Fruit fly (Drosophila melanogaster) Kc167 (cell line): ENCODE measurements around the gene nAChRalpha5.

Experiments used
- Myc ChIP-seq: fragments of >200 bp; optimal IDR thresholded peaks from 2 replicates; lab custom pipeline; 2017; ENCODE audit warnings: missing external identifiers
- Sin3A ChIP-seq: fragments of >200 bp; optimal IDR thresholded peaks from 2 replicates; lab custom pipeline; 2018; ENCODE audit warnings: missing external identifiers
- psq ChIP-seq: fragments of >200 bp; optimal IDR thresholded peaks from 2 replicates; lab custom pipeline; 2017; ENCODE audit warnings: missing external identifiers
- ttk ChIP-seq: sonication (Bioruptor generic); optimal IDR thresholded peaks from 2 replicates; lab custom pipeline; 2017; ENCODE audit warnings: missing external identifiers

DNA sequence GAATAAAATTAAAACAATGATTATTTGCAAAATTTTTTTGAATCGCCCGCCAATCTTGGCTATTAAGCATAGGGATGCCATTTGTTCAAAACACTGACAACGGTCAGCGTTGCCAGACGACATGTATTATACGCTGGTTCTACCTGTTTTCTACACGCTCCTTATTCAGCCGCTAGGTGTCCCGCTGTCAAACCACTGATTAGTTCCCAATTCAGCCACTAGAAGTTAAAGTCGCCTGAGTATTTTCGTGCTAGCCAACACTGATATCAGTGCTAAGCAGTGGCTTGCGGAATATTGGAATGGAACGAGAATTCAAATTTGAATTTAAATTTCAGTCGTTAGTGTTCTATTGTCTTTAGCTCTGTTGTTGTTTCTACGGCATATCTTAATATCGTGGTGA, 54.6 kb downstream of the nAChRalpha5 start:
- TF ChIP-seq psq (lab: Kevin White, UChicago) = no peak
- no peak for TF ChIP-seq ttk (lab: Kevin White, UChicago)
- TF ChIP-seq Sin3A = no peak
- no peak for TF ChIP-seq Myc (lab: Kevin White, UChicago)
